Fruit fly (Drosophila melanogaster) whole organism, embryonic: Measurements from ENCODE around the gene mldr.

Experiments
- CG13123 ChIP-seq: fragments of 200-800 bp; sonication (Bioruptor generic); optimal IDR thresholded peaks from 2 replicates; lab custom pipeline; 2016; ENCODE audit warnings: missing biosample characterization, missing genetic modification characterization
- CG2116 ChIP-seq: fragments of 200-800 bp; sonication (Bioruptor generic); optimal IDR thresholded peaks from 3 replicates; lab custom pipeline; 2018; ENCODE audit warnings: missing biosample characterization, mild to moderate bottlenecking, missing genetic modification characterization
- Hey ChIP-seq: fragments of 200-800 bp; sonication (Bioruptor generic); optimal IDR thresholded peaks from 3 replicates; lab custom pipeline; 2018; ENCODE audit warnings: missing biosample characterization, mild to moderate bottlenecking, missing genetic modification characterization
- Stat92E ChIP-seq, 3 experiments: fragments of >200 bp in 2 of 3; fragments of 200-800 bp in 1 of 3; sonication (Bioruptor generic) in 1 of 3; optimal IDR thresholded peaks; 2 replicates each; lab custom pipeline; 2017 to 2019; ENCODE audit warnings: missing biosample characterization in 3 of 3, missing genetic modification characterization in 3 of 3, mild to moderate bottlenecking in 1 of 3, moderate library complexity in 1 of 3
- ab ChIP-seq: fragments of 200-800 bp; sonication (Bioruptor generic); optimal IDR thresholded peaks from 2 replicates; lab custom pipeline; 2016; ENCODE audit warnings: missing biosample characterization, missing genetic modification characterization
- chinmo ChIP-seq: fragments of 200-800 bp; sonication (Bioruptor generic); IDR thresholded peaks from 4 replicates; pipeline ENCODE4 v1.3.6; 2022; ENCODE audit warnings: missing biosample characterization, missing genetic modification characterization; ENCODE audit not compliant: partially characterized antibody
- hkb ChIP-seq, 2 experiments: fragments of 200-800 bp in 1 of 2; fragments of >200 bp in 1 of 2; sonication (Bioruptor generic) in 1 of 2; IDR thresholded peaks in 1 of 2; optimal IDR thresholded peaks in 1 of 2; 2 replicates each; pipeline versions ENCODE4 v1.3.6 to Lab custom; 2017 to 2022; ENCODE audit warnings: missing biosample characterization in 1 of 2, missing genetic modification characterization in 1 of 2
- sd ChIP-seq: fragments of 200-800 bp; sonication (Bioruptor generic); optimal IDR thresholded peaks from 3 replicates; lab custom pipeline; 2018; ENCODE audit warnings: missing biosample characterization, mild to moderate bottlenecking, missing genetic modification characterization, moderate library complexity

- TF ChIP-seq sd (tag; lab: Kevin White, UChicago) (no peak), hkb (optimal IDR thresholded peaks at IDR 0.05; lab: Kevin White, UChicago) (no peak), hkb (GFP tag; IDR thresholded peaks at IDR 0.05; lab: Robert Waterston, UW) (no peak), chinmo (GFP tag; lab: Robert Waterston, UW) (0 out of 4 replicates have a peak, but pooled peaks have one; percentile 38), CG2116 (GFP tag; lab: Kevin White, UChicago) (no peak), Stat92E (GFP tag; optimal IDR thresholded peaks at IDR 0.05; lab: Kevin White, UChicago) (no peak), ab (GFP tag; lab: Kevin White, UChicago) (no peak), CG13123 (GFP tag; lab: Kevin White, UChicago) (no peak), Hey (tag; lab: Kevin White, UChicago) (no peak)
Measured at dm6 chrX:6253701-6254100, 37.4 kb upstream of the mldr start.
